Worm (Caenorhabditis elegans) whole organism, midembryonic: ENCODE data around the gene H20E11.2.

Experiments used
- flt-1 ChIP-seq: fragments of 200-800 bp; sonication (Bioruptor generic); IDR thresholded peaks from 2 replicates; pipeline ENCODE4 v1.3.6; 2022; ENCODE audit warnings: missing genetic modification characterization, missing compliant biosample characterization
- klf-2 ChIP-seq: fragments of 200-800 bp; sonication (Bioruptor generic); conservative IDR thresholded peaks from 2 replicates; pipeline ENCODE4 v1.3.6; 2022; ENCODE audit warnings: missing genetic modification reagents, missing genetic modification characterization, missing compliant biosample characterization
- med-1 ChIP-seq: sonication (generic microtip); optimal IDR thresholded peaks from 2 replicates; lab custom pipeline; 2017; ENCODE audit warnings: missing genetic modification characterization, mild to moderate bottlenecking, missing compliant biosample characterization, antibody characterized with exemption, missing genetic modification reagents; ENCODE audit not compliant: insufficient read depth
- ref-1 ChIP-seq: fragments of 200-800 bp; sonication (Bioruptor generic); conservative IDR thresholded peaks from 2 replicates; pipeline ENCODE4 v1.3.6; 2022; ENCODE audit warnings: missing genetic modification reagents, missing genetic modification characterization, missing compliant biosample characterization
- ztf-29 ChIP-seq: fragments of 200-800 bp; sonication (Bioruptor generic); IDR thresholded peaks from 2 replicates; pipeline ENCODE4 v1.3.6; 2022; ENCODE audit warnings: missing genetic modification reagents, missing genetic modification characterization, missing compliant biosample characterization

- TF ChIP-seq flt-1 (GFP tag; lab: Robert Waterston, UW), result no peak
- no peak for TF ChIP-seq med-1 (GFP tag; lab: Kevin White, UChicago)
- TF ChIP-seq ref-1 (GFP tag; lab: Robert Waterston, UW), result no peak
- TF ChIP-seq ztf-29 (GFP tag; lab: Robert Waterston, UW), result no peak
- no peak for TF ChIP-seq klf-2
Measured at ce11 chrIV:6834705-6835104, 7.1 kb downstream of the H20E11.2 start.
